Fruit fly (Drosophila melanogaster) whole organism, prepupa: ENCODE measurements around the gene mRpL10.

Experiments
- Blimp-1 ChIP-seq: fragments of 200-800 bp; sonication (Bioruptor generic); optimal IDR thresholded peaks from 3 replicates; lab custom pipeline; 2017; ENCODE audit warnings: missing biosample characterization, missing genetic modification characterization, mild to moderate bottlenecking, moderate library complexity, missing genetic modification reagents
- CG10631 ChIP-seq: fragments of 200-800 bp; sonication (Bioruptor generic); optimal IDR thresholded peaks from 2 replicates; lab custom pipeline; 2016; ENCODE audit warnings: missing biosample characterization, missing genetic modification characterization
- CG15336 ChIP-seq: fragments of 200-800 bp; sonication (Bioruptor generic); IDR thresholded peaks from 2 replicates; pipeline ENCODE4 v1.3.6; 2022; ENCODE audit warnings: missing biosample characterization, missing genetic modification characterization
- CG1621 ChIP-seq: fragments of 200-800 bp; sonication (Bioruptor generic); optimal IDR thresholded peaks from 3 replicates; lab custom pipeline; 2018; ENCODE audit warnings: missing biosample characterization, mild to moderate bottlenecking, missing genetic modification characterization
- CG16779 ChIP-seq: fragments of 200-800 bp; sonication (Bioruptor generic); optimal IDR thresholded peaks from 3 replicates; lab custom pipeline; 2017; ENCODE audit warnings: missing biosample characterization, mild to moderate bottlenecking, missing genetic modification characterization
- CG3032 ChIP-seq: fragments of 200-800 bp; optimal IDR thresholded peaks from 2 replicates; lab custom pipeline; 2019; ENCODE audit warnings: missing biosample characterization, mild to moderate bottlenecking, missing genetic modification characterization, moderate library complexity
- CG31627 ChIP-seq: fragments of 200-800 bp; sonication (Bioruptor generic); optimal IDR thresholded peaks from 3 replicates; lab custom pipeline; 2016; ENCODE audit warnings: missing biosample characterization, missing genetic modification characterization
- CG32006 ChIP-seq: fragments of 200-800 bp; sonication (Bioruptor generic); optimal IDR thresholded peaks from 3 replicates; lab custom pipeline; 2017; ENCODE audit warnings: missing biosample characterization, mild to moderate bottlenecking, missing genetic modification characterization
- CG34406 ChIP-seq: fragments of 200-800 bp; sonication (Bioruptor generic); optimal IDR thresholded peaks from 3 replicates; lab custom pipeline; 2016; ENCODE audit warnings: missing biosample characterization, missing genetic modification characterization
- CG4318 ChIP-seq: fragments of 200-800 bp; sonication (Bioruptor generic); optimal IDR thresholded peaks from 3 replicates; lab custom pipeline; 2017; ENCODE audit warnings: missing biosample characterization, mild to moderate bottlenecking, missing genetic modification characterization
- CG6792 ChIP-seq: fragments of 200-800 bp; sonication (Bioruptor generic); optimal IDR thresholded peaks from 3 replicates; lab custom pipeline; 2016; ENCODE audit warnings: missing biosample characterization, missing genetic modification characterization
- CG6854 ChIP-seq: fragments of 200-800 bp; sonication (Bioruptor generic); optimal IDR thresholded peaks from 2 replicates; lab custom pipeline; 2017; ENCODE audit warnings: missing biosample characterization, mild to moderate bottlenecking, missing genetic modification characterization
- CG8119 ChIP-seq: fragments of 200-800 bp; sonication (Bioruptor generic); IDR thresholded peaks from 3 replicates; pipeline ENCODE4 v1.3.6; 2022; ENCODE audit warnings: missing biosample characterization, missing genetic modification characterization
- CG8632 ChIP-seq: fragments of 200-800 bp; sonication (Bioruptor generic); optimal IDR thresholded peaks from 3 replicates; lab custom pipeline; 2016; ENCODE audit warnings: missing biosample characterization, missing genetic modification characterization
- CG9139 ChIP-seq: fragments of 200-800 bp; sonication (Bioruptor generic); optimal IDR thresholded peaks from 3 replicates; lab custom pipeline; 2017; ENCODE audit warnings: missing biosample characterization, mild to moderate bottlenecking, missing genetic modification characterization
- Eip93F ChIP-seq: fragments of 200-800 bp; sonication (Bioruptor generic); optimal IDR thresholded peaks from 2 replicates; lab custom pipeline; 2016; ENCODE audit warnings: missing biosample characterization, mild to moderate bottlenecking, missing genetic modification characterization
- Ets21C ChIP-seq: fragments of 200-800 bp; sonication (Bioruptor generic); optimal IDR thresholded peaks from 3 replicates; lab custom pipeline; 2016; ENCODE audit warnings: missing biosample characterization, missing genetic modification characterization
- Ets96B ChIP-seq: fragments of 200-800 bp; optimal IDR thresholded peaks from 2 replicates; lab custom pipeline; 2019; ENCODE audit warnings: missing biosample characterization, mild to moderate bottlenecking, missing genetic modification characterization, moderate library complexity
- Hr38 ChIP-seq: sonication (Bioruptor generic); optimal IDR thresholded peaks from 2 replicates; lab custom pipeline; 2016; ENCODE audit warnings: missing biosample characterization, missing genetic modification characterization
- Hr39 ChIP-seq: fragments of 200-800 bp; sonication (Bioruptor generic); optimal IDR thresholded peaks from 2 replicates; lab custom pipeline; 2016; ENCODE audit warnings: missing biosample characterization, missing genetic modification characterization
- Hr4 ChIP-seq: fragments of 200-800 bp; sonication (Bioruptor generic); optimal IDR thresholded peaks from 3 replicates; lab custom pipeline; 2016; ENCODE audit warnings: missing biosample characterization, missing genetic modification characterization
- Met ChIP-seq: fragments of 200-800 bp; sonication (Bioruptor generic); optimal IDR thresholded peaks from 3 replicates; lab custom pipeline; 2016; ENCODE audit warnings: missing biosample characterization, missing genetic modification characterization
- Smox ChIP-seq: fragments of 200-800 bp; sonication (Bioruptor generic); optimal IDR thresholded peaks from 3 replicates; lab custom pipeline; 2016; ENCODE audit warnings: missing biosample characterization, missing genetic modification characterization
- Sox14 ChIP-seq: fragments of 200-800 bp; sonication (Bioruptor generic); optimal IDR thresholded peaks from 3 replicates; lab custom pipeline; 2016; ENCODE audit warnings: missing biosample characterization, missing genetic modification characterization
- acj6 ChIP-seq: fragments of 200-800 bp; sonication (Bioruptor generic); optimal IDR thresholded peaks from 3 replicates; lab custom pipeline; 2016; ENCODE audit warnings: missing biosample characterization, missing genetic modification characterization
- cyc ChIP-seq: fragments of 200-800 bp; sonication (Bioruptor generic); optimal IDR thresholded peaks from 3 replicates; lab custom pipeline; 2016; ENCODE audit warnings: missing biosample characterization, missing genetic modification characterization
- dsx ChIP-seq: fragments of 200-800 bp; optimal IDR thresholded peaks from 3 replicates; lab custom pipeline; 2019; ENCODE audit warnings: missing biosample characterization, mild to moderate bottlenecking, missing genetic modification characterization, moderate library complexity; ENCODE audit not compliant: poor library complexity, severe bottlenecking
- eg ChIP-seq: fragments of 200-800 bp; sonication (Bioruptor generic); IDR thresholded peaks from 3 replicates; pipeline ENCODE4 v1.3.6; 2022; ENCODE audit warnings: missing biosample characterization, missing genetic modification characterization
- esn ChIP-seq: fragments of 200-800 bp; sonication (Bioruptor generic); optimal IDR thresholded peaks from 2 replicates; lab custom pipeline; 2016; ENCODE audit warnings: missing biosample characterization, mild to moderate bottlenecking, missing genetic modification characterization, moderate library complexity
- fd59A ChIP-seq: fragments of 200-800 bp; sonication (Bioruptor generic); optimal IDR thresholded peaks from 2 replicates; lab custom pipeline; 2017; ENCODE audit warnings: missing biosample characterization, mild to moderate bottlenecking, missing genetic modification characterization, missing genetic modification reagents
- salr ChIP-seq, 2 experiments: fragments of 200-800 bp; sonication (Bioruptor generic); optimal IDR thresholded peaks; 3 replicates each; lab custom pipeline; 2016 to 2018; ENCODE audit warnings: missing biosample characterization in 2 of 2, missing genetic modification characterization in 2 of 2, mild to moderate bottlenecking in 1 of 2
- spab ChIP-seq: fragments of 200-800 bp; sonication (Bioruptor generic); optimal IDR thresholded peaks from 2 replicates; lab custom pipeline; 2017; ENCODE audit warnings: missing biosample characterization, mild to moderate bottlenecking, missing genetic modification characterization, missing genetic modification reagents
- svp ChIP-seq: fragments of 200-800 bp; sonication (Bioruptor generic); peaks from one replicate; lab custom pipeline; 2016; ENCODE audit warnings: missing biosample characterization, missing genetic modification characterization

mRpL10 gene

DNA sequence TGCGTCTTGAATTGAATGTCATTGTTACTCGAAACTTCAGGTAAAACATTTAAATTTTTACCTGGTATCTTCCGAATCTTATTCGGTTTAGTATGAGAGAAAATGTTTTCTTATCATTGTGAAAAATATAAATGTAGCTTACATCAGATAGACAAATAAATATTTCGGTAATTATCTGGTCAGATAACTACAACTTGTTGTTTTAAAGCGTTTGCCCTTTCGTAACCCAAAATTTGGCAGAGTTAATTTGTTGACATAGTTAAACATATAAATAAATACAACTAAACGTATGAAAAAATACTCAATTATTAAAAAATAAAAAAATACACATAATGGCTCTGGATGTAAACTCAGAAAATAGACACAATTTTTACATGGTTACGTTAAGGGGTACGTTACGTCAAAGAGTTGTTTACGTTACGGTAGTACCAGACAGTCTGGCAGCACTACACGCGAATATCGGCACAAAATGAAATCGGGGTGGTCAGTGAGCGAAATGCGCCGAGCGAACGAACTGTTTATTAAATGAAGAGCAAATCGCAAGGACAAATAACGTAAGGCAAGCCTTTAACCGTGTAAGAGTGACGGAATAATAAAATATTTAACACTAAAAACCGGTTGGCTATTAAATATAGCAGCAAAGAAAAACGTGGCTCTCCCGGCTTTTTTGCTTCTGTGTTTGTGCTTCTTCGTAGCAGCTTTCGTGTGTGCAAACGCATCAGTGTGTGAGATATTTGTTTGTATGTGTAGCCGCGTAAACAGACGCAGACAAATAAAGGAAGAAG is 21.0 kb upstream of the mRpL10 start:
- no peak for TF ChIP-seq salr (GFP tag; optimal IDR thresholded peaks at IDR 0.05; lab: Kevin White, UChicago)
- peak; percentile 55 for TF ChIP-seq Eip93F (GFP tag; lab: Kevin White, UChicago)
- no peak for TF ChIP-seq Hr4
- TF ChIP-seq CG6854 (GFP tag; lab: Kevin White, UChicago) = peak; percentile 25
- TF ChIP-seq acj6 = no peak
- TF ChIP-seq esn (GFP tag; lab: Kevin White, UChicago) = peak; percentile 5
- TF ChIP-seq CG15336 (GFP tag; lab: Robert Waterston, UW) = peak; percentile 29; the same call in 1 of the 2 replicates

DNA sequence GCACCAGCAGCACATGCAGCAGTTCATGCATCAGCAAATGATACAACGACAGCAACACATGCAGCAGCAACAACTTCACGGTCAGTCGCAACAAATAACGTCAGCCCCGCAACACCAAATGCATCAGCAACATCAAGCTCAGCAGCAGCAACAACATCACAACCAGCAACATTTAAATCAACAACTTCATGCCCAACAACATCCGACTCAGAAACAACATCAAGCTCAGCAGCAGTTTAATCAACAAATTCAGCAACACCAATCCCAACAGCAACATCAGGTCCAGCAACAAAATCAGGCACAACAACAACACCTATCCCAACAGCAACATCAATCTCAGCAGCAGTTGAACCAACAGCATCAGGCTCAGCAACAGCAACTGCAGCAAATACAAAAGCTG is 7.9 kb upstream of the mRpL10 start:
- TF ChIP-seq CG6792 (GFP tag; lab: Kevin White, UChicago) = no peak
- TF ChIP-seq acj6 = no peak
- TF ChIP-seq Eip93F (GFP tag; lab: Kevin White, UChicago) = no peak
- no peak for TF ChIP-seq Ets96B (tag; lab: Kevin White, UChicago)
- no peak for TF ChIP-seq svp (GFP tag; lab: Kevin White, UChicago)
- TF ChIP-seq spab (GFP tag; lab: Kevin White, UChicago) = no peak

DNA sequence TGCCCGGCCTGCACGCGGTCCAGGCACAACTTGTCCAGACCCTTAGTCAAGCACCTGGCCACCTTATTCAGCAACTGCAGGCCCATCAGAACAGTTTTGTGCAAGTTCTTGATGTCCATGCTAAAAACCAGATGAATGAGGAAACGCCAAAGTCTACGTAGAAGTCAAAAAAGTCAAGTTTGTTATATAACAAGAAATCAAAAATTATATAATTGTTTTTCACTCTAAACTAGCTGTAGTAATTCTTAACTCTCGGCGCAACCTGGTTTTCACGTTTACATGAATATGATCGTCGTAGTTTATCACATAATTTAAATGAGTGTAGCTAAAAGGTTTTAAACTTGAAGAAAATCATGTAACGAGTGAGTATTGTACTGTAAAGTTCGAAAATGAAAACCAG is 978 bp downstream of the mRpL10 start:
- TF ChIP-seq CG8632 (no peak), Smox (no peak), CG32006 (GFP tag; lab: Kevin White, UChicago) (no peak), CG16779 (tag; lab: Kevin White, UChicago) (no peak), acj6 (no peak), CG10631 (GFP tag; lab: Kevin White, UChicago) (no peak), cyc (GFP tag; lab: Kevin White, UChicago) (no peak), Hr4 (no peak), CG3032 (tag; lab: Kevin White, UChicago) (no peak), CG4318 (GFP tag; lab: Kevin White, UChicago) (no peak), Ets96B (tag; lab: Kevin White, UChicago) (no peak), Sox14 (GFP tag; lab: Kevin White, UChicago) (no peak), CG1621 (tag; lab: Kevin White, UChicago) (no peak), eg (no peak), dsx (GFP tag; lab: Kevin White, UChicago) (no peak), CG31627 (no peak), Met (no peak), fd59A (no peak)

DNA sequence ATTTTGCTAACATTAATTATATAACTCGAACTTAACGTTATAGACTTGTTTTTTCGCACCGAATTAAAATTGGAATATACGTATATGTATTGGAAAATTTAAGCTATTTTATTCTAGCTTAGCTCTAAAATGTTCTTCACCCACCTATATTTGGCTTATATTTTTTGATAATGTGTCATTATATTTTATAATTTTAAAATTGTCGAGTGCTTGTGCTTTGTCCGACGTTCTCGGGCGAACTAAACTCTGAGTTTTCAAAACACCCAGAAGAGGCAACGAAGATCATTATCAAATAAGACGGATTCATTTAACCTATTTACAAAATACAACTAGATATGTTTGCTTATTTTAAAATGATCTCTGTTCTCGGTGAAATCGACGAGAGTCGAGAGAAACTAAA is 3.0 kb downstream of the mRpL10 start:
- no peak for TF ChIP-seq Ets21C (GFP tag; lab: Kevin White, UChicago)
- TF ChIP-seq CG8632 = no peak
- TF ChIP-seq CG9139 (GFP tag; lab: Kevin White, UChicago) = no peak
- TF ChIP-seq CG4318 (GFP tag; lab: Kevin White, UChicago) = no peak
- TF ChIP-seq CG16779 (tag; lab: Kevin White, UChicago) = no peak
- TF ChIP-seq Hr39 (GFP tag; lab: Kevin White, UChicago) = no peak
- no peak for TF ChIP-seq CG3032 (tag; lab: Kevin White, UChicago)
- no peak for TF ChIP-seq Eip93F (GFP tag; lab: Kevin White, UChicago)
- TF ChIP-seq Blimp-1 (GFP tag; lab: Kevin White, UChicago) = no peak
- TF ChIP-seq CG34406 (GFP tag; lab: Kevin White, UChicago) = no peak
- TF ChIP-seq CG8119 (GFP tag; lab: Robert Waterston, UW) = no peak
- no peak for TF ChIP-seq Hr38 (GFP tag; lab: Kevin White, UChicago)
